Worm (Caenorhabditis elegans) whole organism, midembryonic: Measurements from ENCODE around the gene msp-31.

ENCODE experiments used
- cog-1 ChIP-seq: sonication (generic microtip); optimal IDR thresholded peaks from 2 replicates; lab custom pipeline; 2016; ENCODE audit warnings: missing genetic modification characterization, missing compliant biosample characterization
- flt-1 ChIP-seq: fragments of 200-800 bp; sonication (Bioruptor generic); IDR thresholded peaks from 2 replicates; pipeline ENCODE4 v1.3.6; 2022; ENCODE audit warnings: missing genetic modification characterization, missing compliant biosample characterization
- klf-2 ChIP-seq: fragments of 200-800 bp; sonication (Bioruptor generic); conservative IDR thresholded peaks from 2 replicates; pipeline ENCODE4 v1.3.6; 2022; ENCODE audit warnings: missing genetic modification reagents, missing genetic modification characterization, missing compliant biosample characterization
- med-1 ChIP-seq: sonication (generic microtip); optimal IDR thresholded peaks from 2 replicates; lab custom pipeline; 2017; ENCODE audit warnings: missing genetic modification characterization, mild to moderate bottlenecking, missing compliant biosample characterization, antibody characterized with exemption, missing genetic modification reagents; ENCODE audit not compliant: insufficient read depth
- ref-1 ChIP-seq: fragments of 200-800 bp; sonication (Bioruptor generic); conservative IDR thresholded peaks from 2 replicates; pipeline ENCODE4 v1.3.6; 2022; ENCODE audit warnings: missing genetic modification reagents, missing genetic modification characterization, missing compliant biosample characterization
- ztf-23 ChIP-seq: fragments of 200-800 bp; sonication (Bioruptor generic); IDR thresholded peaks from 2 replicates; pipeline ENCODE4 v1.3.6; 2022; ENCODE audit warnings: missing genetic modification reagents, missing genetic modification characterization, missing compliant biosample characterization
- ztf-29 ChIP-seq: fragments of 200-800 bp; sonication (Bioruptor generic); IDR thresholded peaks from 2 replicates; pipeline ENCODE4 v1.3.6; 2022; ENCODE audit warnings: missing genetic modification reagents, missing genetic modification characterization, missing compliant biosample characterization

DNA sequence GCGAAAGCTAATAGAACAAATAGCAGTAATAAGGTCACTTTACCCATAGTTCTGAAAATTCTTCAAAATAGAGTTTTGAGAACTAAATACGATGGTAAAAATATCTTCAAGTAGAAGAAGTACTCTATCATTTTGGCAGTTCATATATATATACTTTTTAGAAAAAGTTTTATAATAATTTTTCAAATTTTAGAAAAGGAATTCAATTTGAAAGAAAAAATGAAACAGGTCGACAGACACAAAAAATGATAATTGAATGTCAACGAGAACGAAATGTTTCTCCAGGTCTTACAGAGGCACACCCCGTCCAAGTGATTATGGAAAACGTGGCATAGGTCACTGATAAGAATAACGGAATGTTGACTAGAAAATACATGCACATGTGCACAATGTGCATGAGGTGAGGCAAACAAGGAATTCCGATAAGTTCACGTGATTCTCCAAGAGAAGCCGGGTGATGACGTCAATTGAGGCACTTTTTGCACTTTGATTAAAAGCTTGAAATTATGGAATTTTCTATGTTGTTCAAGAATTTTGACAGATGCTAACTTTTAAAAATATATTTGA, 8.9 kb upstream of the msp-31 start, which contains the start of gene aagr-2:
- TF ChIP-seq ztf-23 (no peak), flt-1 (no peak), med-1 (GFP tag; lab: Kevin White, UChicago) (no peak), cog-1 (tag; lab: Kevin White, UChicago) (no peak), klf-2 (GFP tag; lab: Robert Waterston, UW) (no peak), ref-1 (GFP tag; lab: Robert Waterston, UW) (no peak), ztf-29 (GFP tag; lab: Robert Waterston, UW) (no peak)
